Worm (Caenorhabditis elegans) whole organism, L4 larva: Measurements from ENCODE around the gene ipla-2.

Experiments
- F10B5.3 ChIP-seq: sonication (generic microtip); optimal IDR thresholded peaks from 2 replicates; lab custom pipeline; 2016; ENCODE audit warnings: mild to moderate bottlenecking, missing genetic modification characterization, missing compliant biosample characterization
- F26F4.8 ChIP-seq: fragments of 200-800 bp; sonication (Bioruptor generic); conservative IDR thresholded peaks from 2 replicates; pipeline ENCODE4 v1.3.6; 2022; ENCODE audit warnings: missing genetic modification characterization, missing compliant biosample characterization
- F37D6.2 ChIP-seq: sonication (generic microtip); optimal IDR thresholded peaks from 2 replicates; lab custom pipeline; 2016; ENCODE audit warnings: mild to moderate bottlenecking, missing genetic modification characterization, missing compliant biosample characterization
- F44E2.7 ChIP-seq: fragments of 200-800 bp; sonication (Bioruptor generic); IDR thresholded peaks from 2 replicates; pipeline ENCODE4 v2.1.2; 2022; ENCODE audit warnings: missing genetic modification characterization, missing compliant biosample characterization
- F49E8.2 ChIP-seq: sonication (generic microtip); optimal IDR thresholded peaks from 2 replicates; lab custom pipeline; 2016; ENCODE audit warnings: missing compliant biosample characterization, mild to moderate bottlenecking, missing genetic modification characterization, borderline replicate concordance
- Y48G9A.11 ChIP-seq: fragments of 200-800 bp; sonication (Bioruptor generic); IDR thresholded peaks from 2 replicates; pipeline ENCODE4 v1.3.6; 2022; ENCODE audit warnings: missing genetic modification reagents, missing genetic modification characterization, missing compliant biosample characterization
- Y75B8A.6 ChIP-seq: fragments of 200-800 bp; sonication (Bioruptor generic); IDR thresholded peaks from 2 replicates; pipeline ENCODE4 v1.3.6; 2022; ENCODE audit warnings: missing genetic modification reagents, missing genetic modification characterization, missing compliant biosample characterization
- ZK546.5 ChIP-seq, 2 experiments: sonication (generic microtip); optimal IDR thresholded peaks; 2 replicates each; lab custom pipeline; 2017; ENCODE audit warnings: missing biosample characterization in 2 of 2, missing genetic modification characterization in 2 of 2
- arid-1 ChIP-seq: fragments of 200-800 bp; sonication (Bioruptor generic); conservative IDR thresholded peaks from 2 replicates; pipeline ENCODE4 v1.3.6; 2022; ENCODE audit warnings: missing genetic modification reagents, missing genetic modification characterization, missing compliant biosample characterization
- ceh-28 ChIP-seq: fragments of 150-350 bp; optimal IDR thresholded peaks from 2 replicates; lab custom pipeline; 2014; ENCODE audit warnings: missing biosample characterization, missing genetic modification reagents, missing genetic modification characterization
- ceh-32 ChIP-seq: sonication (generic microtip); optimal IDR thresholded peaks from 2 replicates; lab custom pipeline; 2016; ENCODE audit warnings: mild to moderate bottlenecking, missing genetic modification characterization, missing compliant biosample characterization; ENCODE audit not compliant: poor library complexity
- ceh-82 ChIP-seq: sonication (generic microtip); optimal IDR thresholded peaks from 2 replicates; lab custom pipeline; 2017; ENCODE audit warnings: missing biosample characterization, missing genetic modification characterization
- daf-16 ChIP-seq, 3 experiments: sonication (generic microtip); optimal IDR thresholded peaks; 2 replicates each; lab custom pipeline; 2016 to 2017; ENCODE audit warnings: missing genetic modification characterization in 3 of 3, missing genetic modification reagents in 3 of 3, mild to moderate bottlenecking in 2 of 3, missing compliant biosample characterization in 2 of 3, missing biosample characterization in 1 of 3, moderate library complexity in 1 of 3
- daf-19 ChIP-seq: fragments of 200-800 bp; sonication (Bioruptor generic); conservative IDR thresholded peaks from 2 replicates; pipeline ENCODE4 v1.3.6; 2022; ENCODE audit warnings: missing genetic modification characterization, missing compliant biosample characterization
- daf-8 ChIP-seq: fragments of 200-800 bp; sonication (Bioruptor generic); IDR thresholded peaks from 2 replicates; pipeline ENCODE4 v1.3.6; 2022; ENCODE audit warnings: missing genetic modification characterization, missing compliant biosample characterization
- dmd-6 ChIP-seq: fragments of 200-800 bp; sonication (Bioruptor generic); IDR thresholded peaks from 2 replicates; pipeline ENCODE4 v1.3.6; 2022; ENCODE audit warnings: missing genetic modification reagents, missing genetic modification characterization, missing compliant biosample characterization
- egl-43 ChIP-seq: fragments of 200-800 bp; sonication (Bioruptor generic); IDR thresholded peaks from 2 replicates; pipeline ENCODE4 v1.3.6; 2022; ENCODE audit warnings: missing genetic modification reagents, missing genetic modification characterization, missing compliant biosample characterization
- hif-1 ChIP-seq, 2 experiments: sonication (generic microtip); optimal IDR thresholded peaks; 2 replicates each; lab custom pipeline; 2016 to 2017; ENCODE audit warnings: missing compliant biosample characterization in 2 of 2, missing genetic modification characterization in 2 of 2, missing genetic modification reagents in 2 of 2, missing genotype in 2 of 2, mild to moderate bottlenecking in 1 of 2
- hmg-1.1 ChIP-seq: fragments of 200-800 bp; sonication (Bioruptor generic); IDR thresholded peaks from 2 replicates; pipeline ENCODE4 v1.3.6; 2022; ENCODE audit warnings: missing genetic modification reagents, missing genetic modification characterization, missing compliant biosample characterization
- lim-7 ChIP-seq: fragments of 200-800 bp; sonication (Bioruptor generic); IDR thresholded peaks from 2 replicates; pipeline ENCODE4 v1.3.6; 2022; ENCODE audit warnings: missing genetic modification characterization, missing compliant biosample characterization
- lin-13 ChIP-seq: fragments of 150-350 bp; optimal IDR thresholded peaks from 2 replicates; lab custom pipeline; 2014; ENCODE audit warnings: missing biosample characterization, missing genetic modification reagents, missing genetic modification characterization
- lin-15B ChIP-seq: fragments of 150-350 bp; sonication (generic microtip); optimal IDR thresholded peaks from 3 replicates; lab custom pipeline; 2014; ENCODE audit warnings: missing biosample characterization, missing genetic modification characterization
- lir-3 ChIP-seq: sonication (generic microtip); optimal IDR thresholded peaks from 2 replicates; lab custom pipeline; 2016; ENCODE audit warnings: mild to moderate bottlenecking, missing genetic modification characterization, missing compliant biosample characterization
- mdl-1 ChIP-seq, 2 experiments: fragments of 150-350 bp in 1 of 2; sonication (generic microtip) in 1 of 2; optimal IDR thresholded peaks; 2 replicates each; lab custom pipeline; 2014 to 2017; ENCODE audit warnings: missing biosample characterization in 2 of 2, missing genetic modification characterization in 2 of 2
- mxl-2 ChIP-seq: fragments of 200-800 bp; sonication (Bioruptor generic); conservative IDR thresholded peaks from 2 replicates; pipeline ENCODE4 v1.3.6; 2022; ENCODE audit warnings: missing genetic modification reagents, missing genetic modification characterization, missing compliant biosample characterization
- nhr-111 ChIP-seq: fragments of 200-800 bp; sonication (Bioruptor generic); optimal IDR thresholded peaks from 2 replicates; lab custom pipeline; 2018; ENCODE audit warnings: mild to moderate bottlenecking, missing genetic modification characterization, missing compliant biosample characterization
- nhr-237 ChIP-seq: sonication (generic microtip); optimal IDR thresholded peaks from 2 replicates; lab custom pipeline; 2017; ENCODE audit warnings: missing biosample characterization, missing genetic modification characterization
- nhr-28 ChIP-seq: fragments of 150-350 bp; optimal IDR thresholded peaks from 2 replicates; lab custom pipeline; 2014; ENCODE audit warnings: missing biosample characterization, missing genetic modification characterization
- nhr-41 ChIP-seq: fragments of 200-800 bp; sonication (Bioruptor generic); IDR thresholded peaks from 2 replicates; pipeline ENCODE4 v1.3.6; 2022; ENCODE audit warnings: missing genetic modification reagents, missing genetic modification characterization, missing compliant biosample characterization
- nhr-76 ChIP-seq: fragments of 150-350 bp; optimal IDR thresholded peaks from 2 replicates; lab custom pipeline; 2014; ENCODE audit warnings: missing biosample characterization, missing genetic modification characterization
- nhr-77 ChIP-seq: fragments of 150-350 bp; optimal IDR thresholded peaks from 2 replicates; lab custom pipeline; 2014; ENCODE audit warnings: missing biosample characterization, missing genetic modification characterization
- php-3 ChIP-seq: fragments of 200-800 bp; sonication (Bioruptor generic); IDR thresholded peaks from 2 replicates; pipeline ENCODE4 v1.3.6; 2022; ENCODE audit warnings: missing genetic modification reagents, missing genetic modification characterization, missing compliant biosample characterization
- spr-1 ChIP-seq: sonication (generic microtip); optimal IDR thresholded peaks from 2 replicates; lab custom pipeline; 2016; ENCODE audit warnings: mild to moderate bottlenecking, missing genetic modification characterization, missing compliant biosample characterization
- spr-3 ChIP-seq: fragments of 200-800 bp; sonication (Bioruptor generic); optimal IDR thresholded peaks from 2 replicates; lab custom pipeline; 2018; ENCODE audit warnings: mild to moderate bottlenecking, missing genetic modification characterization, missing compliant biosample characterization
- unc-130 ChIP-seq: sonication (generic microtip); optimal IDR thresholded peaks from 2 replicates; lab custom pipeline; 2016; ENCODE audit warnings: missing genetic modification reagents, missing genetic modification characterization, missing compliant biosample characterization
- unc-39 ChIP-seq: sonication (generic microtip); optimal IDR thresholded peaks from 2 replicates; lab custom pipeline; 2017; ENCODE audit warnings: missing biosample characterization, missing genetic modification characterization
- unc-62 ChIP-seq, 3 experiments: fragments of 150-350 bp in 1 of 3; sonication (generic microtip); optimal IDR thresholded peaks in 2 of 3; peaks in 1 of 3; 1 replicate in 1 of 3; 2 replicates in 2 of 3; lab custom pipeline; 2014 to 2017; ENCODE audit warnings: missing biosample characterization in 3 of 3, missing genetic modification characterization in 3 of 3, missing genetic modification reagents in 3 of 3, missing genotype in 1 of 3
- zfp-2 ChIP-seq: sonication (generic microtip); optimal IDR thresholded peaks from 2 replicates; lab custom pipeline; 2016; ENCODE audit warnings: mild to moderate bottlenecking, missing genetic modification characterization, missing compliant biosample characterization
- zip-2 ChIP-seq: fragments of 150-350 bp; optimal IDR thresholded peaks from 2 replicates; lab custom pipeline; 2014; ENCODE audit warnings: missing biosample characterization, missing genetic modification characterization
- ztf-7 ChIP-seq: fragments of 150-350 bp; optimal IDR thresholded peaks from 2 replicates; lab custom pipeline; 2014; ENCODE audit warnings: missing biosample characterization, missing genetic modification characterization

The ipla-2 gene

ce11 chrX:9869522-9869921, 31.7 kb upstream of the ipla-2 start, which contains the start of gene R07B1.13:
Gene R07B1.13 (plus strand): TSS chrX:9869822.
- TF ChIP-seq mxl-2 (GFP tag; lab: Robert Waterston, UW) = no peak
- no peak for TF ChIP-seq nhr-76 (tag; lab: Kevin White, UChicago)
- no peak for TF ChIP-seq php-3 (GFP tag; lab: Robert Waterston, UW)
- no peak for TF ChIP-seq arid-1 (GFP tag; lab: Robert Waterston, UW)
- TF ChIP-seq spr-3 (GFP tag; lab: Kevin White, UChicago) = no peak
- no peak for TF ChIP-seq F44E2.7 (GFP tag; lab: Robert Waterston, UW)
- no peak for TF ChIP-seq F26F4.8 (GFP tag; lab: Robert Waterston, UW)
- TF ChIP-seq dmd-6 = no peak
- no peak for TF ChIP-seq egl-43 (GFP tag; lab: Robert Waterston, UW)
- TF ChIP-seq Y48G9A.11 (GFP tag; lab: Robert Waterston, UW) = no peak
- no peak for TF ChIP-seq lin-13 (GFP tag; lab: Kevin White, UChicago)
- TF ChIP-seq ceh-32 (tag; lab: Kevin White, UChicago) = no peak
- TF ChIP-seq lir-3 (tag; lab: Kevin White, UChicago) = no peak
- no peak for TF ChIP-seq ZK546.5 (tag; optimal IDR thresholded peaks at IDR 0.05; lab: Kevin White, UChicago)
- TF ChIP-seq F49E8.2 (tag; lab: Kevin White, UChicago) = no peak
- no peak for TF ChIP-seq mdl-1 (tag; optimal IDR thresholded peaks at IDR 0.05; lab: Kevin White, UChicago)
- TF ChIP-seq lin-15B = no peak
- TF ChIP-seq nhr-237 = no peak
- TF ChIP-seq unc-39 (tag; lab: Kevin White, UChicago) = no peak
- no peak for TF ChIP-seq lim-7 (GFP tag; lab: Robert Waterston, UW)

- TF ChIP-seq nhr-111 = no peak
- TF ChIP-seq Y75B8A.6 (GFP tag; lab: Robert Waterston, UW) = no peak
- TF ChIP-seq lir-3 (tag; lab: Kevin White, UChicago) = no peak
- TF ChIP-seq arid-1 (GFP tag; lab: Robert Waterston, UW) = no peak
- no peak for TF ChIP-seq daf-8
- TF ChIP-seq ZK546.5 (tag; optimal IDR thresholded peaks at IDR 0.05; lab: Kevin White, UChicago) = no peak
- no peak for TF ChIP-seq daf-16 (GFP tag; optimal IDR thresholded peaks at IDR 0.05; lab: Kevin White, UChicago)
- TF ChIP-seq daf-16 (tag; optimal IDR thresholded peaks at IDR 0.05; lab: Kevin White, UChicago) = no peak
- TF ChIP-seq nhr-77 = no peak
- no peak for TF ChIP-seq hif-1 (tag; optimal IDR thresholded peaks at IDR 0.05; lab: Kevin White, UChicago)
- no peak for TF ChIP-seq F10B5.3 (tag; lab: Kevin White, UChicago)
- no peak for TF ChIP-seq lin-15B
- no peak for TF ChIP-seq unc-39 (tag; lab: Kevin White, UChicago)
- no peak for TF ChIP-seq F37D6.2 (tag; lab: Kevin White, UChicago)
- TF ChIP-seq nhr-28 (tag; lab: Kevin White, UChicago) = no peak
- TF ChIP-seq ceh-82 (tag; lab: Kevin White, UChicago) = no peak
- no peak for TF ChIP-seq spr-1 (tag; lab: Kevin White, UChicago)
- TF ChIP-seq daf-19 (GFP tag; lab: Robert Waterston, UW) = no peak
Observed at ce11 chrX:9868820-9869219, 31.0 kb upstream of the ipla-2 start, which contains the start of gene R07B1.7. Gene R07B1.7 (plus strand): TSS chrX:9869120.

ce11 chrX:9866355-9866754, 28.5 kb upstream of the ipla-2 start, which contains the start of gene R07B1.6:
Gene R07B1.6 (plus strand): TSS chrX:9866655.
- TF ChIP-seq unc-62 (GFP tag; optimal IDR thresholded peaks at IDR 0.05 in 1 of 2; lab: Kevin White, UChicago) (no peak), unc-62 (tag; optimal IDR thresholded peaks at IDR 0.05; lab: Kevin White, UChicago) (no peak), spr-1 (tag; lab: Kevin White, UChicago) (no peak), unc-130 (GFP tag; lab: Kevin White, UChicago) (no peak), Y48G9A.11 (GFP tag; lab: Robert Waterston, UW) (no peak), ceh-28 (tag; lab: Kevin White, UChicago) (no peak), nhr-41 (GFP tag; lab: Robert Waterston, UW) (no peak), zfp-2 (tag; lab: Kevin White, UChicago) (no peak), F37D6.2 (tag; lab: Kevin White, UChicago) (no peak), ztf-7 (no peak), nhr-237 (no peak), zip-2 (tag; lab: Kevin White, UChicago) (no peak), hmg-1.1 (GFP tag; lab: Robert Waterston, UW) (no peak)
